Worm (Caenorhabditis elegans): Measurements from ENCODE around the gene F41G3.20.

DNA sequence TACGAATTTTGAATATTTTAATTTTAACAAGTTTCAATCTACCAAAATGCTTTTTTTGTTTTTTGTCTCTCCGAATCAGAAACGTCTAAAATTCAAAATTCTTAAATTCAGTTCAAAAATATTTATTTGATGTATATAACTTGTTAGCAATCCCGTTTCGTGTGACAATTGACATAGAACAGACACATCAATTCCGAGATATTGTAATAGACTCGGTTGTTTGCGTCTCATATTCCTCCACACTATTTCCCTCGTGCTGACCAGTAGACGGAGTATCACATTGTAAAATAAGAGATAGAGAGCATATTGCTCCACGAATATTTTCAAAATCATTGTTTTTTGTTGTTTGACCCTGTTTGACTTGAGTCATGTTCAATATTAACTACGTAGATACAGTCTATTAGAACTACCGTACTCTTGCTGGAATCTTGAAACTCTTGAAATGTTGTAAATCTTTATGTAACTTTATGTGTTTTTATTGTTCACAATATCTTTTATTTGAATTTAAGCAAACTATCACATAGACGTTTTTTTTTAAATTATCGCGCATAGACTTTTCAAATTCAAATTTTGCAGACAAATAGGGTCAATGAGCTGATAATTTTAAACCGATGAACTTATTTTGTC, 38.0 kb upstream of the F41G3.20 start, which contains the start of gene T13C2.3:
- TF ChIP-seq pqm-1 (tag; optimal IDR thresholded peaks at IDR 0.05) (no peak), sptf-1 (tag; optimal IDR thresholded peaks at IDR 0.05) (no peak), hlh-17 (GFP tag; optimal IDR thresholded peaks at IDR 0.05; ENCODE audit: borderline replicate concordance) (no peak), aly-2 (tag; optimal IDR thresholded peaks at IDR 0.05) (no peak), nhr-28 (tag; optimal IDR thresholded peaks at IDR 0.05) (no peak), tlp-1 (tag; optimal IDR thresholded peaks at IDR 0.05) (no peak), snpc-4 (tag; optimal IDR thresholded peaks at IDR 0.05) (no peak), lin-13 (GFP tag; optimal IDR thresholded peaks at IDR 0.05) (no peak), lin-39 (tag; optimal IDR thresholded peaks at IDR 0.05) (no peak), fkh-10 (GFP tag; optimal IDR thresholded peaks at IDR 0.05) (no peak), isw-1 (GFP tag; IDR thresholded peaks at IDR 0.05) (no peak), egl-27 (tag; optimal IDR thresholded peaks at IDR 0.05) (no peak)

Measured in whole organism, L1 larva.